Fruit fly (Drosophila melanogaster): ENCODE results near the gene beat-VII.

Gene beat-VII

dm6 chr3R:26615428-26615827, 66.3 kb downstream of the beat-VII start:
- no peak for TF ChIP-seq CG17801 (GFP tag; optimal IDR thresholded peaks at IDR 0.05; ENCODE audit: partially characterized antibody)

- no peak for TF ChIP-seq CG17801 (GFP tag; optimal IDR thresholded peaks at IDR 0.05; ENCODE audit: partially characterized antibody)
Observed at dm6 chr3R:26606498-26606897, 75.3 kb downstream of the beat-VII start.
